Worm (Caenorhabditis elegans): ENCODE data around the gene srab-16.

ce11 chrV:736171-736570 is 46.4 kb upstream of the srab-16 start, which contains the start of gene srj-25:
- no peak for TF ChIP-seq sox-2 (GFP tag; IDR thresholded peaks at IDR 0.05)
- TF ChIP-seq sox-4 (tag; optimal IDR thresholded peaks at IDR 0.05), result no peak
- no peak for TF ChIP-seq pha-2 (tag; optimal IDR thresholded peaks at IDR 0.05)
- no peak for TF ChIP-seq lin-11 (tag; optimal IDR thresholded peaks at IDR 0.05)
- TF ChIP-seq hlh-13 (GFP tag; optimal IDR thresholded peaks at IDR 0.05), result no peak
- TF ChIP-seq ceh-18 (tag; optimal IDR thresholded peaks at IDR 0.05), result no peak
- no peak for TF ChIP-seq hlh-6 (tag; optimal IDR thresholded peaks at IDR 0.05)
- TF ChIP-seq ceh-9 (tag; optimal IDR thresholded peaks at IDR 0.05), result no peak
- TF ChIP-seq elt-2 (tag; optimal IDR thresholded peaks at IDR 0.05), result no peak
- TF ChIP-seq eyg-1 (tag; optimal IDR thresholded peaks at IDR 0.05), result no peak
- TF ChIP-seq pqm-1 (tag; optimal IDR thresholded peaks at IDR 0.05), result no peak
- TF ChIP-seq pha-4 (tag; optimal IDR thresholded peaks at IDR 0.05), result no peak
- TF ChIP-seq unc-3 (GFP tag; conservative IDR thresholded peaks at IDR 0.05), result no peak
- no peak for TF ChIP-seq unc-3 (tag; optimal IDR thresholded peaks at IDR 0.05)
- no peak for TF ChIP-seq fkh-10 (GFP tag; optimal IDR thresholded peaks at IDR 0.05)

Measured in whole organism, late embryonic.